Worm (Caenorhabditis elegans) whole organism, L4/young adult: ENCODE data around the gene rmif-2.

ENCODE experiments used
- W03F9.2 ChIP-seq: fragments of 150-350 bp; optimal IDR thresholded peaks from 2 replicates; lab custom pipeline; 2014; ENCODE audit warnings: missing biosample characterization, missing genetic modification characterization
- him-1 ChIP-seq: sonication (generic microtip); optimal IDR thresholded peaks from 2 replicates; lab custom pipeline; 2016; ENCODE audit warnings: missing genotype, missing genetic modification reagents, missing genetic modification characterization, missing compliant biosample characterization

DNA sequence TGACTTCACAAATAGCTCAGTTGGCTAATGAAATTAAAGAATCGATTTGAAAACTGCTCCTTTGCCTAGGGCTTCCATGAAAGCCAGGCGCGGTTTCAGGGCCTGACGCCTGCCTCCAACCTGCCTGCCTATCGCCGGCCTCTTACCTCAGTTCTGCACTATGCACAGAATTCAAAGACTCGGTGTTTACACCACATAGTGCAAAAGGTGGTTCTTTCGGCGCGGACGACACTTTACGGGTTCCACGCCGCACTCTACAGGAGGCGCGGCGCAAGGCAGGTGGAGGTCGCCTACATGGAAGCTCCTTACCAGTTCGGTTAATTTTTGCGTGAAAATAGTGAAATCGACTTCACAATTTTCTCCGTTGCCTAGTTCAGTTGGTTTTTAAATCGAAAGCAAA, 27.4 kb downstream of the rmif-2 start:
- no peak for TF ChIP-seq W03F9.2
- TF ChIP-seq him-1 (tag; lab: Kevin White, UChicago) = no peak
